Fruit fly (Drosophila melanogaster) whole organism, embryonic: Measurements from ENCODE around the gene nonA.

Source experiments
- Asciz ChIP-seq: fragments of 200-800 bp; sonication (Bioruptor generic); optimal IDR thresholded peaks from 2 replicates; lab custom pipeline; 2017; ENCODE audit warnings: missing biosample characterization, mild to moderate bottlenecking, missing genetic modification characterization, missing genetic modification reagents
- Atf3 ChIP-seq: fragments of 200-800 bp; sonication (Bioruptor generic); optimal IDR thresholded peaks from 3 replicates; lab custom pipeline; 2016; ENCODE audit warnings: missing biosample characterization, missing genetic modification characterization
- C15 ChIP-seq: fragments of 200-800 bp; sonication (Bioruptor generic); IDR thresholded peaks from 3 replicates; pipeline ENCODE4 v1.3.6; 2022; ENCODE audit warnings: missing biosample characterization, missing genetic modification characterization
- CG10565 ChIP-seq: fragments of 200-800 bp; sonication (Bioruptor generic); optimal IDR thresholded peaks from 3 replicates; lab custom pipeline; 2016; ENCODE audit warnings: missing biosample characterization, mild to moderate bottlenecking, missing genetic modification characterization
- CG10654 ChIP-seq: fragments of 200-800 bp; sonication (Bioruptor generic); optimal IDR thresholded peaks from 2 replicates; lab custom pipeline; 2016; ENCODE audit warnings: missing biosample characterization, missing genetic modification characterization
- CG10959 ChIP-seq: fragments of 200-800 bp; sonication (Bioruptor generic); IDR thresholded peaks from 2 replicates; pipeline ENCODE4 v1.3.6; 2022; ENCODE audit warnings: missing biosample characterization, missing genetic modification characterization
- CG11723 ChIP-seq: fragments of 200-800 bp; sonication (Bioruptor generic); optimal IDR thresholded peaks from 2 replicates; lab custom pipeline; 2017; ENCODE audit warnings: missing biosample characterization, mild to moderate bottlenecking, missing genetic modification characterization
- CG12219 ChIP-seq: fragments of 200-800 bp; sonication (Bioruptor generic); optimal IDR thresholded peaks from 3 replicates; lab custom pipeline; 2018; ENCODE audit warnings: missing biosample characterization, mild to moderate bottlenecking, missing genetic modification characterization
- CG12769 ChIP-seq: fragments of 200-800 bp; sonication (Bioruptor generic); optimal IDR thresholded peaks from 2 replicates; lab custom pipeline; 2019; ENCODE audit warnings: missing biosample characterization, mild to moderate bottlenecking, missing genetic modification characterization, moderate library complexity
- CG13424 ChIP-seq: fragments of 200-800 bp; sonication (Bioruptor generic); optimal IDR thresholded peaks from 2 replicates; lab custom pipeline; 2019; ENCODE audit warnings: missing biosample characterization, mild to moderate bottlenecking, missing genetic modification characterization, moderate library complexity
- CG15514 ChIP-seq: fragments of 200-800 bp; sonication (Bioruptor generic); optimal IDR thresholded peaks from 3 replicates; lab custom pipeline; 2017; ENCODE audit warnings: missing biosample characterization, missing genetic modification characterization, mild to moderate bottlenecking, moderate library complexity, missing genetic modification reagents
- CG1647 ChIP-seq: fragments of 200-800 bp; sonication (Bioruptor generic); optimal IDR thresholded peaks from 3 replicates; lab custom pipeline; 2016; ENCODE audit warnings: missing biosample characterization, missing genetic modification characterization
- CG2116 ChIP-seq: fragments of 200-800 bp; sonication (Bioruptor generic); optimal IDR thresholded peaks from 3 replicates; lab custom pipeline; 2018; ENCODE audit warnings: missing biosample characterization, mild to moderate bottlenecking, missing genetic modification characterization
- CG2129 ChIP-seq: fragments of 200-800 bp; sonication (Bioruptor generic); IDR thresholded peaks from 2 replicates; pipeline ENCODE4 v1.3.6; 2022; ENCODE audit warnings: missing biosample characterization, missing genetic modification characterization; ENCODE audit not compliant: partially characterized antibody
- CG3065 ChIP-seq: fragments of 200-800 bp; sonication (Bioruptor generic); optimal IDR thresholded peaks from 2 replicates; lab custom pipeline; 2016; ENCODE audit warnings: missing biosample characterization, missing genetic modification characterization
- CG3995 ChIP-seq: fragments of 200-800 bp; sonication (Bioruptor generic); optimal IDR thresholded peaks from 3 replicates; lab custom pipeline; 2016; ENCODE audit warnings: missing biosample characterization, missing genetic modification characterization
- CG42726 ChIP-seq: fragments of 200-800 bp; sonication (Bioruptor generic); IDR thresholded peaks from 2 replicates; pipeline ENCODE4 v1.3.6; 2022; ENCODE audit warnings: missing biosample characterization, missing genetic modification characterization; ENCODE audit not compliant: partially characterized antibody
- CG4404 ChIP-seq: fragments of 200-800 bp; sonication (Bioruptor generic); IDR thresholded peaks from 2 replicates; pipeline ENCODE4 v1.3.6; 2022; ENCODE audit warnings: missing biosample characterization, missing genetic modification characterization
- CG4730 ChIP-seq: fragments of 200-800 bp; sonication (Bioruptor generic); IDR thresholded peaks from 2 replicates; pipeline ENCODE4 v1.3.6; 2022; ENCODE audit warnings: missing biosample characterization, missing genetic modification characterization
- CG4854 ChIP-seq: fragments of 200-800 bp; sonication (Bioruptor generic); optimal IDR thresholded peaks from 2 replicates; lab custom pipeline; 2016; ENCODE audit warnings: missing biosample characterization, missing genetic modification characterization, inconsistent platforms
- CG5180 ChIP-seq: fragments of 200-800 bp; sonication (Bioruptor generic); optimal IDR thresholded peaks from 3 replicates; lab custom pipeline; 2017; ENCODE audit warnings: missing biosample characterization, missing genetic modification characterization, mild to moderate bottlenecking, moderate library complexity, missing genetic modification reagents
- CG5245 ChIP-seq: fragments of 200-800 bp; sonication (Bioruptor generic); optimal IDR thresholded peaks from 3 replicates; lab custom pipeline; 2016; ENCODE audit warnings: missing biosample characterization, missing genetic modification characterization
- CG5953 ChIP-seq: fragments of 200-800 bp; sonication (Bioruptor generic); IDR thresholded peaks from 2 replicates; pipeline ENCODE4 v1.3.6; 2022; ENCODE audit warnings: missing biosample characterization, missing genetic modification characterization
- CG8290 ChIP-seq, 3 experiments: fragments of 200-800 bp; sonication (Bioruptor generic); optimal IDR thresholded peaks; 2 replicates each; lab custom pipeline; 2016 to 2019; ENCODE audit warnings: missing biosample characterization in 3 of 3, missing genetic modification characterization in 3 of 3, mild to moderate bottlenecking in 2 of 3, moderate library complexity in 1 of 3
- CG8944 ChIP-seq: fragments of 200-800 bp; sonication (Bioruptor generic); optimal IDR thresholded peaks from 3 replicates; lab custom pipeline; 2016; ENCODE audit warnings: missing biosample characterization, missing genetic modification characterization
- CG9609 ChIP-seq: fragments of 200-800 bp; sonication (Bioruptor generic); optimal IDR thresholded peaks from 3 replicates; lab custom pipeline; 2016; ENCODE audit warnings: missing biosample characterization, missing genetic modification characterization
- Camta ChIP-seq: fragments of 200-800 bp; sonication (Bioruptor generic); optimal IDR thresholded peaks from 2 replicates; lab custom pipeline; 2016; ENCODE audit warnings: missing biosample characterization, missing genetic modification characterization
- D19A ChIP-seq: fragments of 200-800 bp; optimal IDR thresholded peaks from 3 replicates; lab custom pipeline; 2019; ENCODE audit warnings: missing biosample characterization, mild to moderate bottlenecking, missing genetic modification characterization, moderate library complexity
- D19B ChIP-seq: fragments of 200-800 bp; sonication (Bioruptor generic); optimal IDR thresholded peaks from 2 replicates; lab custom pipeline; 2017; ENCODE audit warnings: missing biosample characterization, mild to moderate bottlenecking, missing genetic modification characterization
- Deaf1 ChIP-seq: fragments of 200-800 bp; optimal IDR thresholded peaks from 3 replicates; lab custom pipeline; 2019; ENCODE audit warnings: missing biosample characterization, mild to moderate bottlenecking, missing genetic modification characterization, moderate library complexity
- Gug ChIP-seq: fragments of 200-800 bp; sonication (Bioruptor generic); IDR thresholded peaks from 4 replicates; pipeline ENCODE4 v1.3.6; 2022; ENCODE audit warnings: missing biosample characterization, missing genetic modification characterization
- Hand ChIP-seq: fragments of 200-800 bp; sonication (Bioruptor generic); optimal IDR thresholded peaks from 2 replicates; lab custom pipeline; 2017; ENCODE audit warnings: mild to moderate bottlenecking, missing biosample characterization, missing genetic modification reagents, missing genetic modification characterization
- Lpt ChIP-seq: fragments of >200 bp; optimal IDR thresholded peaks from 2 replicates; lab custom pipeline; 2018; ENCODE audit warnings: missing biosample characterization, missing genetic modification characterization
- Oli ChIP-seq: fragments of 200-800 bp; sonication (Bioruptor generic); optimal IDR thresholded peaks from 2 replicates; lab custom pipeline; 2018; ENCODE audit warnings: missing biosample characterization, mild to moderate bottlenecking, missing genetic modification characterization, moderate library complexity
- Spps ChIP-seq: fragments of 200-800 bp; sonication (Bioruptor generic); optimal IDR thresholded peaks from 2 replicates; lab custom pipeline; 2018; ENCODE audit warnings: missing biosample characterization, mild to moderate bottlenecking, missing genetic modification characterization
- Sry-δ ChIP-seq: fragments of 200-800 bp; sonication (Bioruptor generic); optimal IDR thresholded peaks from 2 replicates; lab custom pipeline; 2016; ENCODE audit warnings: missing biosample characterization, missing genetic modification characterization
- abd-A ChIP-seq: fragments of 200-800 bp; sonication (Bioruptor generic); optimal IDR thresholded peaks from 3 replicates; lab custom pipeline; 2019; ENCODE audit warnings: missing biosample characterization, mild to moderate bottlenecking, missing genetic modification characterization, moderate library complexity
- ap ChIP-seq: fragments of 200-800 bp; sonication (Bioruptor generic); IDR thresholded peaks from 2 replicates; pipeline ENCODE4 v1.3.6; 2022; ENCODE audit warnings: missing biosample characterization, missing genetic modification characterization
- bigmax ChIP-seq: fragments of 200-800 bp; sonication (Bioruptor generic); optimal IDR thresholded peaks from 2 replicates; lab custom pipeline; 2018; ENCODE audit warnings: missing biosample characterization, mild to moderate bottlenecking, missing genetic modification characterization
- gcm2 ChIP-seq: fragments of 200-800 bp; sonication (Bioruptor generic); optimal IDR thresholded peaks from 2 replicates; lab custom pipeline; 2016; ENCODE audit warnings: missing biosample characterization, missing genetic modification characterization
- gsb-n ChIP-seq: fragments of 200-800 bp; sonication (Bioruptor generic); optimal IDR thresholded peaks from 3 replicates; lab custom pipeline; 2018; ENCODE audit warnings: missing biosample characterization, mild to moderate bottlenecking, missing genetic modification characterization
- kah ChIP-seq: fragments of 200-800 bp; sonication (Bioruptor generic); optimal IDR thresholded peaks from 2 replicates; lab custom pipeline; 2018; ENCODE audit warnings: missing biosample characterization, mild to moderate bottlenecking, missing genetic modification characterization
- knrl ChIP-seq: fragments of 200-800 bp; sonication (Bioruptor generic); IDR thresholded peaks from 3 replicates; pipeline ENCODE4 v1.3.6; 2022; ENCODE audit warnings: missing biosample characterization, missing genetic modification characterization; ENCODE audit not compliant: partially characterized antibody
- lov ChIP-seq, 2 experiments: fragments of 200-800 bp in 1 of 2; fragments of >200 bp in 1 of 2; sonication (Bioruptor generic) in 1 of 2; IDR thresholded peaks in 1 of 2; optimal IDR thresholded peaks in 1 of 2; 2 replicates in 1 of 2; 3 replicates in 1 of 2; pipeline versions ENCODE4 v1.3.6 to Lab custom; 2017 to 2022; ENCODE audit warnings: missing biosample characterization in 1 of 2, missing genetic modification characterization in 1 of 2
- nmo ChIP-seq: fragments of 200-800 bp; sonication (Bioruptor generic); optimal IDR thresholded peaks from 2 replicates; lab custom pipeline; 2018; ENCODE audit warnings: missing biosample characterization, mild to moderate bottlenecking, missing genetic modification characterization, moderate library complexity
- rib ChIP-seq: fragments of 200-800 bp; sonication (Bioruptor generic); IDR thresholded peaks from 2 replicates; pipeline ENCODE4 v1.3.6; 2022; ENCODE audit warnings: missing biosample characterization, missing genetic modification characterization
- slp2 ChIP-seq: fragments of 200-800 bp; sonication (Bioruptor generic); optimal IDR thresholded peaks from 2 replicates; lab custom pipeline; 2016; ENCODE audit warnings: missing biosample characterization, missing genetic modification characterization
- tio ChIP-seq: fragments of 200-800 bp; sonication (Bioruptor generic); optimal IDR thresholded peaks from 2 replicates; lab custom pipeline; 2017; ENCODE audit warnings: missing biosample characterization, missing genetic modification characterization, inconsistent platforms

Gene nonA

DNA sequence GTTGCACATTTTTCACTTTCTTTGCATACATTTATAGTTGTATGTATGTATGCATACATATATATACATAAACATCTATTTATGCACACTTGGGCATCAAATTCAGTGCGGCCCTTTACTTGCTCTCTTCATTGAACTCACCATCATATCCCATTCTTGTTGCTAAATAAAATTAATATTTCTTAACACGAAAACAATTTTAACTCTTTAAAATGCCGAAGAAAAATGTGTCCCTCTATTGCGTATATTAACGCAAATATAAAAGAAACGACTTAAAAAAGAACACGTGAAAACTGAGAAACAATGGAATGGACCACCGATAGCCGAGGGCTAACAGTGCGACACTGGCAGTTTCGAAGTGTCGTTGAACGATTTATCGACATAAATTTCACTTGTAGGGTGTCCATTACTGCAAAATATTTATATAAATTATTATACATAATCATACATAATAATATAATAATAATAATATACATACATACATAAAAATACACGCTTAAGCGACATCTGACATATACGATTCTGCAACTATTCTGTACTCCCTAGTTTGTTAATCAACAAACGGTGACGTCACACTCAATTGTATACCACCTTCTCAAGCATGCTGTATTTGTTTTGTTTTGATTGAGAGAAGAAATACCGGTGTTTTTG lies 2.6 kb upstream of the nonA start, which contains the start of the genes U2af50 and PIG-Q (continued):
- peak; percentile 40 for TF ChIP-seq gcm2
- peak; percentile 84 for TF ChIP-seq CG3065 (GFP tag; lab: Kevin White, UChicago)
- TF ChIP-seq Spps (tag; lab: Kevin White, UChicago), result peak; percentile 87
- TF ChIP-seq CG15514, result peak; percentile 85
- peak; percentile 87 for TF ChIP-seq CG11723 (GFP tag; lab: Kevin White, UChicago)
- TF ChIP-seq Oli (tag; lab: Kevin White, UChicago), result peak; percentile 94
- peak; percentile 80 for TF ChIP-seq D19B
- TF ChIP-seq rib (GFP tag; lab: Robert Waterston, UW), result peak; percentile 70
- TF ChIP-seq C15, result peak; percentile 73; the same call in 1 of the 3 replicates
- peak; percentile 95 for TF ChIP-seq CG13424 (tag; lab: Kevin White, UChicago)
- TF ChIP-seq D19A, result peak; percentile 87
- no peak for TF ChIP-seq lov (optimal IDR thresholded peaks at IDR 0.05; lab: Kevin White, UChicago)
- TF ChIP-seq lov (GFP tag; IDR thresholded peaks at IDR 0.05; lab: Robert Waterston, UW), result no peak; the same call in 2 of the 3 replicates
- TF ChIP-seq ap, result peak; percentile 87; the same call in 1 of the 2 replicates
- TF ChIP-seq Atf3 (GFP tag; lab: Kevin White, UChicago), result peak; percentile 51
- no peak; the same call in none of the 3 replicates for TF ChIP-seq knrl (GFP tag; lab: Robert Waterston, UW)
- TF ChIP-seq CG2116 (GFP tag; lab: Kevin White, UChicago), result peak; percentile 96
- no peak; the same call in 2 of the 4 replicates for TF ChIP-seq Gug (GFP tag; lab: Robert Waterston, UW)
- TF ChIP-seq kah (GFP tag; lab: Kevin White, UChicago), result peak; percentile 82
- peak; percentile 78 for TF ChIP-seq Deaf1 (tag; lab: Kevin White, UChicago)
- TF ChIP-seq gsb-n, result no peak
- TF ChIP-seq tio (GFP tag; lab: Kevin White, UChicago), result no peak
- no peak; the same call in 1 of the 2 replicates for TF ChIP-seq CG4730 (GFP tag; lab: Robert Waterston, UW)
- TF ChIP-seq CG4854 (GFP tag; lab: Kevin White, UChicago), result peak; percentile 52
- TF ChIP-seq CG4404 (GFP tag; lab: Robert Waterston, UW), result peak; percentile 86
- peak; percentile 90 for TF ChIP-seq Asciz (GFP tag; lab: Kevin White, UChicago)
- TF ChIP-seq CG9609 (GFP tag; lab: Kevin White, UChicago), result peak; percentile 66
- peak; percentile 79 for TF ChIP-seq CG8290 (GFP tag; optimal IDR thresholded peaks at IDR 0.05; lab: Kevin White, UChicago)
- peak in 1 of 2 experiments; percentile 19 for TF ChIP-seq CG8290 (tag; optimal IDR thresholded peaks at IDR 0.05; lab: Kevin White, UChicago)
- peak; percentile 91 for TF ChIP-seq CG10654 (GFP tag; lab: Kevin White, UChicago)
- no peak for TF ChIP-seq CG5180 (GFP tag; lab: Kevin White, UChicago)
- TF ChIP-seq CG5245, result peak; percentile 83
- TF ChIP-seq CG2129 (GFP tag; lab: Robert Waterston, UW), result no peak
- TF ChIP-seq CG8944 (GFP tag; lab: Kevin White, UChicago), result peak; percentile 65
- TF ChIP-seq CG10959 (GFP tag; lab: Robert Waterston, UW), result peak; percentile 87
- no peak for TF ChIP-seq CG12769
- peak; percentile 47 for TF ChIP-seq slp2 (GFP tag; lab: Kevin White, UChicago)
- TF ChIP-seq Sry-δ (GFP tag; lab: Kevin White, UChicago), result peak; percentile 28
- no peak for TF ChIP-seq Lpt
- peak; percentile 57 for TF ChIP-seq Camta
- TF ChIP-seq CG12219 (GFP tag; lab: Kevin White, UChicago), result peak; percentile 78
- peak; percentile 68 for TF ChIP-seq CG5953 (GFP tag; lab: Robert Waterston, UW)
- TF ChIP-seq Hand (GFP tag; lab: Kevin White, UChicago), result peak; percentile 81
- TF ChIP-seq abd-A, result no peak
- TF ChIP-seq CG42726 (GFP tag; lab: Robert Waterston, UW), result no peak
- TF ChIP-seq CG3995 (GFP tag; lab: Kevin White, UChicago), result peak; percentile 14
- TF ChIP-seq nmo (GFP tag; lab: Kevin White, UChicago), result peak; percentile 97
- TF ChIP-seq CG10565, result peak; percentile 47
- peak; percentile 15 for TF ChIP-seq bigmax (GFP tag; lab: Kevin White, UChicago)
- peak; percentile 43 for TF ChIP-seq CG1647 (GFP tag; lab: Kevin White, UChicago)
